Worm (Caenorhabditis elegans): Measurements from ENCODE around the gene C24D10.6.
"Not testable (repeated sequence)": the region's sequence is repeated elsewhere in the genome, so short reads cannot be mapped to it uniquely, and the experiment has no call there.

ce11 chrIV:5165626-5166025 lies 5.6 kb upstream of the C24D10.6 start, which contains the start of gene nspd-6:
- TF ChIP-seq him-1, W03F9.2, dao-5 (tag; optimal IDR thresholded peaks at IDR 0.05): not testable (repeated sequence)
